Worm (Caenorhabditis elegans) whole organism, L3 larva: ENCODE data around the gene Y42H9B.3.

ENCODE experiments used
- ama-1 ChIP-seq: fragments of 150-350 bp; optimal IDR thresholded peaks from 2 replicates; lab custom pipeline; 2018
- ceh-16 ChIP-seq: sonication (generic microtip); optimal IDR thresholded peaks from 2 replicates; lab custom pipeline; 2017; ENCODE audit warnings: missing biosample characterization, missing genetic modification characterization
- ceh-82 ChIP-seq: fragments of 150-350 bp; optimal IDR thresholded peaks from 2 replicates; lab custom pipeline; 2014; ENCODE audit warnings: missing biosample characterization, missing genetic modification characterization
- ceh-9 ChIP-seq: sonication (generic microtip); optimal IDR thresholded peaks from 2 replicates; lab custom pipeline; 2018; ENCODE audit warnings: missing biosample characterization, missing genetic modification characterization
- daf-12 ChIP-seq: fragments of 150-350 bp; optimal IDR thresholded peaks from 2 replicates; lab custom pipeline; 2014; ENCODE audit warnings: missing biosample characterization, missing genetic modification reagents, missing genetic modification characterization
- egl-27 ChIP-seq: sonication (generic microtip); optimal IDR thresholded peaks from 4 replicates; lab custom pipeline; 2017; ENCODE audit warnings: missing biosample characterization, missing genetic modification reagents, missing genetic modification characterization
- egl-5 ChIP-seq: fragments of 150-350 bp; optimal IDR thresholded peaks from 2 replicates; lab custom pipeline; 2017; ENCODE audit warnings: missing biosample characterization, missing genetic modification reagents, missing genetic modification characterization, inconsistent platforms
- elt-1 ChIP-seq: fragments of 150-350 bp; optimal IDR thresholded peaks from 2 replicates; lab custom pipeline; 2014; ENCODE audit warnings: missing biosample characterization, missing genetic modification characterization
- elt-2 ChIP-seq: sonication (generic microtip); optimal IDR thresholded peaks from 2 replicates; lab custom pipeline; 2016; ENCODE audit warnings: missing genetic modification reagents, mild to moderate bottlenecking, missing genetic modification characterization, missing compliant biosample characterization
- elt-3 ChIP-seq, 3 experiments: fragments of 150-350 bp in 1 of 3; sonication (generic microtip) in 2 of 3; optimal IDR thresholded peaks; 2 replicates in 2 of 3; 4 replicates in 1 of 3; lab custom pipeline; 2014 to 2017; ENCODE audit warnings: missing biosample characterization in 3 of 3, missing genetic modification characterization in 3 of 3
- eor-1 ChIP-seq, 2 experiments: fragments of 150-350 bp; optimal IDR thresholded peaks; 2 replicates each; lab custom pipeline; 2014 to 2018; ENCODE audit warnings: missing biosample characterization in 2 of 2, missing genetic modification characterization in 2 of 2
- fkh-10 ChIP-seq: sonication (generic microtip); optimal IDR thresholded peaks from 2 replicates; lab custom pipeline; 2017; ENCODE audit warnings: missing biosample characterization, missing genetic modification reagents, missing genetic modification characterization
- fkh-2 ChIP-seq: fragments of 150-350 bp; optimal IDR thresholded peaks from 2 replicates; lab custom pipeline; 2014; ENCODE audit warnings: missing biosample characterization, missing genetic modification reagents, missing genetic modification characterization
- fos-1 ChIP-seq: fragments of 150-350 bp; optimal IDR thresholded peaks from 2 replicates; lab custom pipeline; 2014; ENCODE audit warnings: missing biosample characterization, missing genetic modification characterization
- hmg-11 ChIP-seq: sonication (generic microtip); optimal IDR thresholded peaks from 2 replicates; lab custom pipeline; 2016; ENCODE audit warnings: missing genetic modification characterization, missing compliant biosample characterization
- jun-1 ChIP-seq: fragments of 150-350 bp; optimal IDR thresholded peaks from 2 replicates; lab custom pipeline; 2014; ENCODE audit warnings: missing biosample characterization, missing genetic modification reagents, missing genetic modification characterization
- mdl-1 ChIP-seq: fragments of 150-350 bp; optimal IDR thresholded peaks from 2 replicates; lab custom pipeline; 2014; ENCODE audit warnings: missing biosample characterization, missing genetic modification characterization
- mml-1 ChIP-seq: fragments of 150-350 bp; sonication (generic microtip); optimal IDR thresholded peaks from 3 replicates; lab custom pipeline; 2014; ENCODE audit warnings: missing biosample characterization, missing genetic modification characterization
- nhr-12 ChIP-seq: fragments of 150-350 bp; optimal IDR thresholded peaks from 2 replicates; lab custom pipeline; 2014; ENCODE audit warnings: missing biosample characterization, missing genetic modification characterization
- nhr-23 ChIP-seq: fragments of 150-350 bp; optimal IDR thresholded peaks from 2 replicates; lab custom pipeline; 2014; ENCODE audit warnings: missing biosample characterization, missing genetic modification reagents, missing genetic modification characterization
- nhr-28 ChIP-seq: fragments of 150-350 bp; optimal IDR thresholded peaks from 2 replicates; lab custom pipeline; 2014; ENCODE audit warnings: missing biosample characterization, missing genetic modification characterization
- nhr-43 ChIP-seq: sonication (generic microtip); optimal IDR thresholded peaks from 2 replicates; lab custom pipeline; 2016; ENCODE audit warnings: mild to moderate bottlenecking, missing genetic modification characterization, missing compliant biosample characterization; ENCODE audit not compliant: poor library complexity, severe bottlenecking
- nhr-76 ChIP-seq: fragments of 150-350 bp; sonication (generic microtip); optimal IDR thresholded peaks from 5 replicates; lab custom pipeline; 2014; ENCODE audit warnings: missing biosample characterization, missing genetic modification characterization
- nhr-77 ChIP-seq: fragments of 150-350 bp; optimal IDR thresholded peaks from 2 replicates; lab custom pipeline; 2014; ENCODE audit warnings: missing biosample characterization, missing genetic modification characterization
- pha-4 ChIP-seq: fragments of 150-350 bp; optimal IDR thresholded peaks from 2 replicates; lab custom pipeline; 2014; ENCODE audit warnings: missing biosample characterization, missing genetic modification reagents, missing genetic modification characterization
- pqm-1 ChIP-seq: fragments of 150-350 bp; optimal IDR thresholded peaks from 2 replicates; lab custom pipeline; 2017; ENCODE audit warnings: missing biosample characterization, missing genetic modification characterization, inconsistent platforms
- sea-2 ChIP-seq: fragments of 150-350 bp; sonication (generic microtip); optimal IDR thresholded peaks from 4 replicates; lab custom pipeline; 2014; ENCODE audit warnings: missing biosample characterization, missing genetic modification reagents, missing genetic modification characterization
- skn-1 ChIP-seq: fragments of 150-350 bp; optimal IDR thresholded peaks from 2 replicates; lab custom pipeline; 2014; ENCODE audit warnings: missing biosample characterization, missing genetic modification characterization
- tbx-2 ChIP-seq: sonication (generic microtip); optimal IDR thresholded peaks from 2 replicates; lab custom pipeline; 2016; ENCODE audit warnings: mild to moderate bottlenecking, missing genetic modification characterization, missing compliant biosample characterization
- unc-39 ChIP-seq: sonication (generic microtip); optimal IDR thresholded peaks from 4 replicates; lab custom pipeline; 2017; ENCODE audit warnings: missing biosample characterization, missing genetic modification characterization
- zag-1 ChIP-seq: fragments of 150-350 bp; optimal IDR thresholded peaks from 2 replicates; lab custom pipeline; 2014; ENCODE audit warnings: missing biosample characterization, missing genetic modification characterization
- ztf-11 ChIP-seq: fragments of 150-350 bp; optimal IDR thresholded peaks from 2 replicates; lab custom pipeline; 2014; ENCODE audit warnings: missing biosample characterization, missing genetic modification characterization
- ztf-4 ChIP-seq: fragments of 150-350 bp; optimal IDR thresholded peaks from 2 replicates; lab custom pipeline; 2014; ENCODE audit warnings: missing biosample characterization, missing genetic modification characterization

Y42H9B.3 gene

DNA sequence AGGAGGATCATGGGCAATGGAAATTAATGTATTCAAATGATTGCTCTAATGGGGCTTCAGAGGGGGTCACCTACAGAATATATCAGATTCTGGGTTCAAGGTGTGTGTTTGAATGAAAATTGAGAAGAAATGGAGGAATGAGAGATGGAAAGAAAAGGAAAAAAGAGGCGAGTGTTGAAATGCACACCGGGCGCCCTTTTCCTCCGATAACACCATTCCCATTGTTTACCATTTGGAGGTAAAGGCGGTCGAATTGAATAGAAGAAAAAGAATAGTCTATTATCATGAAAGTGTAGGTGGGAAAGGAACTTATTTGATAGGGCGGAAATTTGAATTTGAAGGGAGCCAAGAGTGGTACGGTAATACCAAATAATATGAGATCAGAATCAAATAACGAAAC is 6.9 kb downstream of the Y42H9B.3 start:
- TF ChIP-seq elt-3 (tag; optimal IDR thresholded peaks at IDR 0.05; lab: Kevin White, UChicago) (no peak), elt-2 (peak; percentile 72), pha-4 (tag; lab: Kevin White, UChicago) (peak; percentile 76), sea-2 (GFP tag; lab: Kevin White, UChicago) (no peak)

DNA sequence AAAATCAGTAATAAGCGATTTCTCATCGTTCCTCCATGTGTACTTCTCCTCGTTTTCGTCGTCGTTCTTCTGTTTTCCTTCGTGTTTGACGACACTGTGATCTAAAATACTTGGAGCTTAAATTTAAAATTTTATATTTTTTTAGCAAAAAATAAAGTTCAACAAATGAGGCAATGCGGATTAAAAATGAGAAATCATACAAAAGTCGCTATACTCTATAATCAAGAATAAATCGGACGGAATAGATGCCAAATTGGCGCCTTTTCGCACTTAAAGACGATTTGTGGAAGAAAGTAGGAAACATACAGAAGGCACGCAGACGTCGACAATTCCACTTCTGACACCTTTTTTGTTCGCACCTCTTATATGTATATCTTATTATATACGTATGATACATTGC is 8.2 kb downstream of the Y42H9B.3 start, which contains the start of gene rig-4:
rig-4 (minus strand) TSS at position 101 of the 400 bp plus-strand sequence.
- TF ChIP-seq fkh-2 = no peak
- no peak for TF ChIP-seq sea-2 (GFP tag; lab: Kevin White, UChicago)
- TF ChIP-seq nhr-12 = no peak
- no peak for TF ChIP-seq nhr-77 (tag; lab: Kevin White, UChicago)
- no peak for TF ChIP-seq ztf-11 (tag; lab: Kevin White, UChicago)
- no peak for TF ChIP-seq elt-1
- TF ChIP-seq mdl-1 = no peak
- TF ChIP-seq unc-39 (tag; lab: Kevin White, UChicago) = no peak
- no peak for TF ChIP-seq ceh-82 (tag; lab: Kevin White, UChicago)
- no peak for TF ChIP-seq egl-27 (tag; lab: Kevin White, UChicago)
- TF ChIP-seq nhr-76 (tag; lab: Kevin White, UChicago) = no peak
- no peak for TF ChIP-seq elt-3 (tag; optimal IDR thresholded peaks at IDR 0.05; lab: Kevin White, UChicago)
- TF ChIP-seq ceh-16 = no peak
- no peak for TF ChIP-seq skn-1 (tag; lab: Kevin White, UChicago)
- TF ChIP-seq nhr-23 (tag; lab: Kevin White, UChicago) = no peak

DNA sequence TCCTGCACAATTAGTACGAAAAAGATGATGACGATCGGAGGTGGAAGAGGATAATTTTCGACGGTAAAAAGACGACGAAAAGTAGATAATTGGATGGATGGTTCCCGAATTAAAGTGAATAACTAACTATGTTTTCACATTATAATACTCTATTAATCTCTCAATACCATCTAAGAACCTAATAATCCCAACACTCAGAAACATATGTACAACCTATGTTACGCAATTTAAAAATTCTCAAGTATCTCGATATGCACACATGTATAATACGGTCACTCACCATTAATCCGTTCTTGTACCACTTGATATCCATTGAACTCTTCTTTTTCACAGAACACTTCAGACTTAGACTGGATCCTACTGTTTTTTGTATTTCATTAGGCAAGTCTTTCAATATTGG is 11.5 kb downstream of the Y42H9B.3 start:
- TF ChIP-seq sea-2 (GFP tag; lab: Kevin White, UChicago) (no peak), egl-27 (tag; lab: Kevin White, UChicago) (no peak), ceh-9 (tag; lab: Kevin White, UChicago) (no peak), mml-1 (tag; lab: Kevin White, UChicago) (no peak), nhr-23 (tag; lab: Kevin White, UChicago) (no peak)

DNA sequence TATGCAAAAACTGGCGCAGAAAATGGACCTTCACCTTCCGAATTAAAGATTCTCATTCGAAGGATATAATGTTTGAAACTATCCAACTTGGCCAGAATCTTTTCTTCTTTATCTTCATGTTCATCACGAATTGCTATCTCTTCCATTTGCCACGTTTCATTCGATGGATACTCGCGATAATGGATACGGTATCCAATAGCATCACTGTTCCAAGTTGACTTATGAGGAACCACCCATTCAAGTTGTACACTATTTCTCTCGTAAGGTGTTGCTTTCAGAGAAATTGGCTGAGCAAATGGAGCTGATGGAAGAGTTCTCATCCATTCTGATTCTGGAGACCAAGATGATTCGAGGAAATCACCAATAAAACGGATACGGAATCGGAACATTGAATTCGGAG is 17.5 kb downstream of the Y42H9B.3 start:
- no peak for TF ChIP-seq daf-12 (tag; lab: Kevin White, UChicago)
- TF ChIP-seq ztf-11 (tag; lab: Kevin White, UChicago) = no peak
- no peak for TF ChIP-seq pqm-1
- TF ChIP-seq nhr-77 (tag; lab: Kevin White, UChicago) = no peak
- no peak for TF ChIP-seq egl-5 (tag; lab: Kevin White, UChicago)
- TF ChIP-seq unc-39 (tag; lab: Kevin White, UChicago) = no peak
- TF ChIP-seq fkh-2 = no peak
- no peak for TF ChIP-seq hmg-11
- no peak for TF ChIP-seq nhr-23 (tag; lab: Kevin White, UChicago)
- no peak for TF ChIP-seq ceh-82 (tag; lab: Kevin White, UChicago)
- no peak for TF ChIP-seq fos-1 (tag; lab: Kevin White, UChicago)
- TF ChIP-seq mdl-1 = no peak
- TF ChIP-seq ztf-4 (tag; lab: Kevin White, UChicago) = no peak
- no peak for TF ChIP-seq zag-1 (tag; lab: Kevin White, UChicago)
- TF ChIP-seq fkh-10 (GFP tag; lab: Kevin White, UChicago) = no peak
- no peak for TF ChIP-seq sea-2 (GFP tag; lab: Kevin White, UChicago)

DNA sequence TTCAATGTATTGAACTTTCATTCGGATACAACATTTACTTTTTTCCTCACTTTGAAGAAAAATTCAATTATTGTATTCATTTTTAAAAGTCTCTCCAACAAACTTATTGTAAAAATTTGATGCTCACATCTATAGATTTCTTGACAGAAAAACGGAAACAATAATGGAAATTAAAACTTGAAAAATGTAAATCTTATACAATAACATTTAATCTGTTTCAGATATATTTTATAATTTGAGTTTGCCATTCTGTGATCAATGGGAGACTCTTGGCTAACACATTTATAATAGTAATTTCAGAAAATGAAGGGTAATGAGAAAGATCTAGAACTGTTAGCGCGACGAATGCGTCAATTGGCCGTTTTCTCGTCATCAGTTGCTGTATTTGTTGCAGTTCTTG is 23.8 kb downstream of the Y42H9B.3 start, which contains the start of gene col-115:
col-115 (plus strand) TSS at position 301 of the 400 bp plus-strand sequence.
- TF ChIP-seq nhr-28 (tag; lab: Kevin White, UChicago) (no peak), eor-1 (tag; optimal IDR thresholded peaks at IDR 0.05; lab: Kevin White, UChicago) (no peak), jun-1 (tag; lab: Kevin White, UChicago) (no peak), skn-1 (tag; lab: Kevin White, UChicago) (no peak)

DNA sequence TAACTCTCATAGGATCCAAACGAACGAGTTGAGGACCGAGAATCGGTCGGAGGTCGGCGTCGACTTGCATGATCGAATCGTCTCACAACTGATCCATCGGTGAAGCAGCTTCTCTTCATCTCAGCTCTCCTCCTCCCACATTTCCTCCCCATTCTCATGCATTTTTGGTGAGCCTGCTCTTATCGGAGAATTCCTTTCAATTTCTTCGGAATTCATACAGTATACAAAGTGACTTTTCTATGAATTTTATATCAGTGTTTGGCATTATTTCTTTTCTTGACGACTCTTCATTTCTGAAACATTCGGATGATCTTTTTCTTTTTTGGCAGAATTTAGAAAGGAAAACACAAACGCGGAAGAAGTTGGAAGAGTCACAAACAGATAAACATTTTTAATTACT is 25.1 kb downstream of the Y42H9B.3 start, which contains the start of gene mec-17:
mec-17 (minus strand) TSS at position 101 of the 400 bp plus-strand sequence.
- TF ChIP-seq ama-1 (lab: Kevin White, UChicago) (no peak), tbx-2 (tag; lab: Kevin White, UChicago) (no peak), nhr-43 (tag; lab: Kevin White, UChicago) (no peak), mml-1 (tag; lab: Kevin White, UChicago) (no peak), jun-1 (tag; lab: Kevin White, UChicago) (no peak)
